Worm (Caenorhabditis elegans): ENCODE results near the gene C16D2.3.

DNA sequence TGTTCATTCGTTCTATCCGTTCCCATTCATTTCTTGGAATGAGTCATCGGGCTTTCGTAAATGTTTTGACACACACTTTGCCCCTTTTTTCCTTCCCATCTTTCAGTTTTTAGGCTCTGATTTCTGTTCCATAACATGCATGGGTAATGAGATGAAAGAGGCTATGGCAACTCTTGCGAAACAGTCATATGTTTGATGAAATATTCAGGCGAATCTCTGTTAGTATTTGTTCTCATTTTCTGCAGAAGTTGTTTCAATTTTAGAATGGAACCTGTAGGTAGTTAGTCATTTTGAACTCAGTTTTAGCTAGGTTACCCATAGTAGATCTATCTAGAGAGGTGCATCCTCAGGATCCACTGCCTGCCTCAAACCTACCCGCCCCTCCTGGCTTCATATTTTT is 22.9 kb upstream of the C16D2.3 start:
- TF ChIP-seq tbx-9 (tag; optimal IDR thresholded peaks at IDR 0.05; ENCODE audit: borderline replicate concordance) (no peak), snpc-4 (GFP tag; optimal IDR thresholded peaks at IDR 0.05) (no peak), snpc-4 (tag; optimal IDR thresholded peaks at IDR 0.05) (no peak), F23B12.7 (tag; optimal IDR thresholded peaks at IDR 0.05; ENCODE audit: insufficient read depth) (no peak)

Measured in whole organism, young adult.